Fruit fly (Drosophila melanogaster) whole organism, pupa: ENCODE measurements around the gene GlcAT-P.

ENCODE experiments used
- CG10348 ChIP-seq: fragments of 200-800 bp; sonication (Bioruptor generic); IDR thresholded peaks from 2 replicates; pipeline ENCODE4 v1.3.6; 2022; ENCODE audit warnings: missing biosample characterization, missing genetic modification characterization
- CG12605 ChIP-seq: fragments of 200-800 bp; sonication (Bioruptor generic); IDR thresholded peaks from 2 replicates; pipeline ENCODE4 v1.3.6; 2022; ENCODE audit warnings: missing biosample characterization, missing genetic modification characterization
- CG13204 ChIP-seq: fragments of 200-800 bp; sonication (Bioruptor generic); optimal IDR thresholded peaks from 2 replicates; lab custom pipeline; 2018; ENCODE audit warnings: missing biosample characterization, mild to moderate bottlenecking, missing genetic modification characterization, moderate library complexity
- CG14655 ChIP-seq: fragments of 200-800 bp; sonication (Bioruptor generic); optimal IDR thresholded peaks from 3 replicates; lab custom pipeline; 2017; ENCODE audit warnings: mild to moderate bottlenecking, missing biosample characterization, missing genetic modification reagents, missing genetic modification characterization
- CG15710 ChIP-seq: fragments of 200-800 bp; sonication (Bioruptor generic); optimal IDR thresholded peaks from 2 replicates; lab custom pipeline; 2018; ENCODE audit warnings: missing biosample characterization, mild to moderate bottlenecking, missing genetic modification characterization, moderate library complexity
- CG17806 ChIP-seq: fragments of 200-800 bp; sonication (Bioruptor generic); optimal IDR thresholded peaks from 2 replicates; lab custom pipeline; 2018; ENCODE audit warnings: missing biosample characterization, mild to moderate bottlenecking, missing genetic modification characterization, moderate library complexity
- CG32121 ChIP-seq: fragments of 200-800 bp; sonication (Bioruptor generic); IDR thresholded peaks from 2 replicates; pipeline ENCODE4 v1.3.6; 2022; ENCODE audit warnings: missing biosample characterization, missing genetic modification characterization
- CG34367 ChIP-seq: fragments of 200-800 bp; sonication (Bioruptor generic); optimal IDR thresholded peaks from 2 replicates; lab custom pipeline; 2018; ENCODE audit warnings: missing biosample characterization, mild to moderate bottlenecking, missing genetic modification characterization
- CG4496 ChIP-seq: fragments of 200-800 bp; sonication (Bioruptor generic); IDR thresholded peaks from 3 replicates; pipeline ENCODE4 v1.3.6; 2022; ENCODE audit warnings: missing biosample characterization, missing genetic modification characterization
- CG8159 ChIP-seq: fragments of 200-800 bp; sonication (Bioruptor generic); optimal IDR thresholded peaks from 3 replicates; lab custom pipeline; 2018; ENCODE audit warnings: missing biosample characterization, mild to moderate bottlenecking, missing genetic modification characterization, moderate library complexity
- CG8301 ChIP-seq: fragments of 200-800 bp; sonication (Bioruptor generic); optimal IDR thresholded peaks from 2 replicates; lab custom pipeline; 2018; ENCODE audit warnings: missing biosample characterization, mild to moderate bottlenecking, missing genetic modification characterization
- CG9948 ChIP-seq: fragments of 200-800 bp; sonication (Bioruptor generic); optimal IDR thresholded peaks from 2 replicates; lab custom pipeline; 2018; ENCODE audit warnings: missing biosample characterization, mild to moderate bottlenecking, missing genetic modification characterization, moderate library complexity
- D1 ChIP-seq: fragments of 200-800 bp; sonication (Bioruptor generic); optimal IDR thresholded peaks from 2 replicates; lab custom pipeline; 2018; ENCODE audit warnings: missing biosample characterization, mild to moderate bottlenecking, missing genetic modification characterization, moderate library complexity
- EcR ChIP-seq: fragments of 200-800 bp; sonication (Bioruptor generic); optimal IDR thresholded peaks from 3 replicates; lab custom pipeline; 2019; ENCODE audit warnings: missing biosample characterization, missing genetic modification characterization, mild to moderate bottlenecking, moderate library complexity, missing genetic modification reagents
- Ets98B ChIP-seq: fragments of 200-800 bp; sonication (Bioruptor generic); IDR thresholded peaks from 2 replicates; pipeline ENCODE4 v1.3.6; 2022; ENCODE audit warnings: missing biosample characterization, missing genetic modification characterization
- Pif1A ChIP-seq: fragments of 200-800 bp; sonication (Bioruptor generic); optimal IDR thresholded peaks from 3 replicates; lab custom pipeline; 2016; ENCODE audit warnings: missing biosample characterization, missing genetic modification characterization
- Pif1B ChIP-seq: fragments of 200-800 bp; sonication (Bioruptor generic); optimal IDR thresholded peaks from 3 replicates; lab custom pipeline; 2016; ENCODE audit warnings: missing biosample characterization, missing genetic modification characterization
- Snoo ChIP-seq: fragments of 200-800 bp; sonication (Bioruptor generic); optimal IDR thresholded peaks from 3 replicates; lab custom pipeline; 2017; ENCODE audit warnings: missing biosample characterization, mild to moderate bottlenecking, missing genetic modification characterization, inconsistent platforms
- fd96Ca ChIP-seq: fragments of 200-800 bp; sonication (Bioruptor generic); IDR thresholded peaks from 3 replicates; pipeline ENCODE4 v1.3.6; 2022; ENCODE audit warnings: missing biosample characterization, missing genetic modification characterization
- gl ChIP-seq: fragments of 200-800 bp; sonication (Bioruptor generic); optimal IDR thresholded peaks from 2 replicates; lab custom pipeline; 2018; ENCODE audit warnings: missing biosample characterization, mild to moderate bottlenecking, missing genetic modification characterization
- rn ChIP-seq: fragments of 200-800 bp; sonication (Bioruptor generic); IDR thresholded peaks from 2 replicates; pipeline ENCODE4 v1.3.6; 2022; ENCODE audit warnings: missing biosample characterization, missing genetic modification characterization

GlcAT-P gene

DNA sequence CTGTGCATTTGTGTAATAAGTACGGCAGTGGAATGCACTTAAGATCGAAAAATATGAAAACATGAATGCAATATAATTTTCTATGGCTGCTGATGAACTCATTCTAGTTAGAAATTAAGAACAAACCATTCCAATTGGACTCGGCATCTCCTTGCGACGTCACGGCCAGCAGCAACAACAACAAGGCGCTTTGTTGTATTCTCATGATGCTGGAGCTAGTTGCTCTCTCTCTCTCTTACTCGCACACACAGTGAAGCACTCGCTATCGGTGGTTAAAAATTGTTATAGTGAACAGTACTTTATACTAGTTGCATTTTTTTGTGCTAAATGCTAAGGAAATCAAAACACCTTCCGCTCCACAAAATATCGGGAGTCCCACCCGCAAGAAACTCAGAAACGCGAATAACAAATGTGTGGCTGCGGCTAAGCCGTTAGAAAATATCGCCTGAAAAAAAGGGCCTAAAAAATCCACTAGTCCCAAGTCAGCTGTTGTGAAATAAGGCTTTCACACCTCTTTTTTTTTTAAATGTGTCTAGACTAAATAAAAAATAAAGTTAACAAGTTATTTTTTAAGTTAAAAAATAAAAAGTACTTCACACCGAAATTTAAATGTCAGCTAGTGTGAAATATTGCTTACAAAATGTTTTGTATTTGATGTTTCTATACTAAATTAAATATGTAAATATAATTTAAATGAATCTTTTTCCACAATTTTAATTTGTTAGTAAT lies 8.4 kb upstream of the GlcAT-P start, which contains the start of gene Plod:
Gene Plod (minus strand): TSS at position 409 of the 729 bp plus-strand sequence.
- peak; percentile 50; the same call in 1 of the 3 replicates for TF ChIP-seq CG4496 (GFP tag; lab: Robert Waterston, UW)
- no peak for TF ChIP-seq CG9948 (tag; lab: Kevin White, UChicago)
- TF ChIP-seq Ets98B (GFP tag; lab: Robert Waterston, UW): peak; percentile 31; the same call in 1 of the 2 replicates
- TF ChIP-seq CG13204 (GFP tag; lab: Kevin White, UChicago): no peak
- TF ChIP-seq D1: peak; percentile 54
- peak; percentile 13 for TF ChIP-seq CG15710 (tag; lab: Kevin White, UChicago)
- peak; percentile 61; the same call in 1 of the 2 replicates for TF ChIP-seq CG12605
- no peak for TF ChIP-seq CG34367 (tag; lab: Kevin White, UChicago)
- TF ChIP-seq, all 21 proteins: peak for 5

DNA sequence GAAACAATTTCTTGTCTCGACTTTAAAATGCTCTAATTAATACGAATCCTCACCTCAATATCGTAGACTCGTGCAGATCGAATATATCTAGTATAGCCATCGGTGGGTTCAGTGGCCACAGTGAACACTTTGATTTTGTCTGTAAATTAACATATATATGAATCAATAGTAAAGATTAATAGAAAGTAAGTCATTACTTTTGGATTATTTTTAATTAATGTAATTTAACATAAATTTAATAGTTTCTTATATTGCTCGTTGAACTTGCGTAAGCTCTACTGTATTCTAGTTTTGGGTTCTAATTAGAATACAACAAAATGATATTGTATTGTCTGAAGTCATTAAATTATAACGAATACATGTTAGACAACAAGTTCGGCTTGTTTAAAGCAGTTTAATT lies 7.5 kb upstream of the GlcAT-P start:
- TF ChIP-seq CG14655 (no peak), rn (GFP tag; lab: Robert Waterston, UW) (no peak), CG34367 (tag; lab: Kevin White, UChicago) (no peak), D1 (no peak), CG17806 (tag; lab: Kevin White, UChicago) (no peak), fd96Ca (GFP tag; lab: Robert Waterston, UW) (no peak), CG8301 (tag; lab: Kevin White, UChicago) (no peak), gl (tag; lab: Kevin White, UChicago) (no peak), CG13204 (GFP tag; lab: Kevin White, UChicago) (no peak), CG12605 (no peak), Pif1B (GFP tag; lab: Kevin White, UChicago) (no peak), CG32121 (no peak), CG4496 (GFP tag; lab: Robert Waterston, UW) (no peak), Pif1A (GFP tag; lab: Kevin White, UChicago) (no peak)
- TF ChIP-seq, all 21 proteins: peak for 0

DNA sequence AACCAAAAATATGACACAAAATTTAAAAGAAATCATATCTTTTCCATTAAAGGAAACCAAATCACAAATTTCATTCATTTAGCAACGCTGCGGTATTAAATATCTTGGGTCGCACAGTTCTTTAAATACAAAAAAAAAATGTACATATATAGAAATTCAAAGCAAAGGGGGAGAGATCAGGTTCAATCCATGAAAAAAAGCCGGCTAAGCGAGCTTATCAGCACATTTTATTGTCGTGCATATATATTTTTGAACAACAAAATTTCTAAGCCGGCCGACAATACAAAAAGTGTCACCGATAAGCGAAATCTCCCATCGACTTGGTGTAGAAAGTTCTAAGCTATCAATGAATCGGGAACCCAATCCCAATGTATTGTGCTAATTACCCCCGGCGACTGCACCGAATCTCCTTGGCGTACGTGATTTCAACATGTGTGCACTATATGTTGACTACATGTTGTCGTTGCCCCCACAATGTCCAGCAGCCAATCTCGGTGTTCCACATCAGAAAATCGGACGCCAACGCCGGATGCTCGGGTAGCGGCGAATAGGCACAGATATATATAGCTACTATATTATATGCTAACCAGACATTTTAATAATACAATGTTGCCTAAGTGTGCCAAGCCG lies 6.6 kb upstream of the GlcAT-P start:
- TF ChIP-seq CG13204 (GFP tag; lab: Kevin White, UChicago) (no peak), D1 (no peak), CG8159 (tag; lab: Kevin White, UChicago) (no peak), Pif1A (GFP tag; lab: Kevin White, UChicago) (no peak), CG34367 (tag; lab: Kevin White, UChicago) (no peak), CG32121 (no peak), CG14655 (no peak), rn (GFP tag; lab: Robert Waterston, UW) (no peak), CG8301 (tag; lab: Kevin White, UChicago) (no peak), CG17806 (tag; lab: Kevin White, UChicago) (no peak), fd96Ca (GFP tag; lab: Robert Waterston, UW) (no peak), Snoo (tag; lab: Kevin White, UChicago) (no peak), Ets98B (GFP tag; lab: Robert Waterston, UW) (no peak), gl (tag; lab: Kevin White, UChicago) (no peak), CG12605 (no peak), CG9948 (tag; lab: Kevin White, UChicago) (no peak)

DNA sequence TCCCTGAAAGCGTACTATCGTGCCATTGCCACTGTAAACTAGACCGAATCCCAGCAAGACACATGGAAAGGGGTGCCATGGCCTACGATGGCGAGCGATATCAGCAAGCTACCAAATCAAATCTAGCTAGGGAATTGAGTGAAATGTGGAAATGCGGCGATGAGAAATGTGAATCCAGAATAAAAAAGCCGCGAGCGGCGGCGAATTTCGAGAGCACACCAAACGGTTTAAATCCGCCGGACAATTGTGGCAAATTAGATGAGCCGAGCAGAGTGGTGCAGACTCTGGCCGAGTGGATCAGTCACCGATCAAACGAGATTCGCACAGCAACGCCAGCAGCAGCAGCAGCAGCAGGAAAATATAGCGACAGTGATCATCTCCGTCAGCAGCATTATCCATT lies 3.7 kb upstream of the GlcAT-P start, which contains the start of gene nkt:
Gene nkt (plus strand): TSS at position 301 of the 400 bp plus-strand sequence.
- no peak for TF ChIP-seq rn (GFP tag; lab: Robert Waterston, UW)
- no peak for TF ChIP-seq Ets98B (GFP tag; lab: Robert Waterston, UW)
- no peak for TF ChIP-seq Snoo (tag; lab: Kevin White, UChicago)
- no peak for TF ChIP-seq D1
- TF ChIP-seq CG10348 (GFP tag; lab: Robert Waterston, UW): no peak
- TF ChIP-seq CG8159 (tag; lab: Kevin White, UChicago): no peak
- TF ChIP-seq CG14655: no peak
- TF ChIP-seq Pif1A (GFP tag; lab: Kevin White, UChicago): no peak
- no peak for TF ChIP-seq CG15710 (tag; lab: Kevin White, UChicago)
- no peak for TF ChIP-seq CG12605
- TF ChIP-seq gl (tag; lab: Kevin White, UChicago): no peak
- TF ChIP-seq Pif1B (GFP tag; lab: Kevin White, UChicago): no peak
- no peak for TF ChIP-seq CG34367 (tag; lab: Kevin White, UChicago)
- TF ChIP-seq fd96Ca (GFP tag; lab: Robert Waterston, UW): no peak
- TF ChIP-seq CG13204 (GFP tag; lab: Kevin White, UChicago): no peak

DNA sequence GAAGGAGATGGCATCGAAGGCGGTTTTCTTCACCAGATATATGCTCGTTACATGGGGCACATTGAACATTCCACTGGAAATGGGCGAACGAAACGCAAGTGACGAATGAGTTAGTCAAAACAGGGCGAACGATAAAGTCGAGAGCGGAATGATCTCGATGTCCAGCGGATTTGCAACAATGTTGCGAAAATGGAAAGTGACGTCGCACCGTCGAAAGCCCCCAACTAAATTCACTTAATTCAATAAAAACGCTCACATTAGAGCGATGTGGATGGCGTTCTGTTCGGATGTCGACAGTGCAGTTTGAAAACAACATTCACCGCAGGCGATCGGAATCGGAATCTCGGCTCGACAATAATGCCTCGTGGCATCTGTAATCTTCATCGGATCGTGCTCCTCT lies 2.0 kb upstream of the GlcAT-P start, which contains the start of gene CG7607:
Gene CG7607 (plus strand): TSS at position 301 of the 400 bp plus-strand sequence.
- no peak for TF ChIP-seq CG17806 (tag; lab: Kevin White, UChicago)
- TF ChIP-seq CG34367 (tag; lab: Kevin White, UChicago): no peak
- TF ChIP-seq rn (GFP tag; lab: Robert Waterston, UW): no peak

DNA sequence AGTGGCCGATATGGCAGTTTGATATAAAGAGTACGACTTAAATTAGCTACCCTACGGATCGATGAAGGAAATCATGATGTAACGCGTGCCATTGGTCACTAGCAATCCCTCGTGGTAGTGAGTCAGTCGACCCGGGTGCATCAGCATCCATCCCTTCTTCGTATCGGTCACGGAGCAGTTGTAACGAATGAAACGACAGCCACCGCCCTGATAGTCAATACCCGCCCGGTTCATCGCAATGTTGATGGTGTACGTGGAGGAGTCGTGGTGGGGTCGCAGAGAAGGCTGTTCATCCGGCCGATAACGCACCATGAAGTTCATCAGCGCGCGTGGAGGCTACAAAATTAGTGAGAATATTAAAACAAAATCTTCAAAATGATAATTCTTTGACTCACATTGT lies 1.0 kb upstream of the GlcAT-P start:
- TF ChIP-seq rn (GFP tag; lab: Robert Waterston, UW) (no peak), EcR (GFP tag; lab: Kevin White, UChicago) (peak; percentile 67), CG12605 (no peak)
